Worm (Caenorhabditis elegans): ENCODE data around the gene F54C9.11.

F54C9.11 gene

ce11 chrII:8577509-8578099 lies 7.3 kb downstream of the F54C9.11 start, which contains the start of gene F54C9.9 (continued):
- TF ChIP-seq Y53G8AR.9 (GFP tag; conservative IDR thresholded peaks at IDR 0.05) (peak; percentile 71), nhr-80 (tag; optimal IDR thresholded peaks at IDR 0.05) (no peak), madf-8 (GFP tag; conservative IDR thresholded peaks at IDR 0.05) (peak; percentile 47), lsl-1 (GFP tag; optimal IDR thresholded peaks at IDR 0.05) (peak; percentile 50), hmg-1.2 (GFP tag; IDR thresholded peaks at IDR 0.05) (peak; percentile 32; the same call in 1 of the 2 replicates), attf-6 (GFP tag; IDR thresholded peaks at IDR 0.05) (peak; percentile 75), somi-1 (GFP tag; optimal IDR thresholded peaks at IDR 0.05) (no peak), ceh-40 (GFP tag; IDR thresholded peaks at IDR 0.05) (0 out of 2 replicates have a peak, but pooled peaks have one; percentile 2), athp-1 (tag; optimal IDR thresholded peaks at IDR 0.05) (peak; percentile 24), rpc-1 (optimal IDR thresholded peaks at IDR 0.05) (no peak), rpc-1 (tag; optimal IDR thresholded peaks at IDR 0.05) (peak; percentile 0), snpc-4 (GFP tag; optimal IDR thresholded peaks at IDR 0.05) (peak; percentile 44), snpc-4 (tag; optimal IDR thresholded peaks at IDR 0.05) (peak in 2 of 4 experiments; percentile 19 to 27), tbp1 (GFP tag; optimal IDR thresholded peaks at IDR 0.05) (peak; percentile 11), lin-26 (GFP tag; IDR thresholded peaks at IDR 0.05) (peak; percentile 73), F49E8.2 (tag; optimal IDR thresholded peaks at IDR 0.05; ENCODE audit: insufficient read depth) (peak; percentile 79), lin-35 (GFP tag; optimal IDR thresholded peaks at IDR 0.05) (peak in 1 of 3 experiments; percentile 41), Y79H2A.3 (GFP tag; conservative IDR thresholded peaks at IDR 0.05) (peak; percentile 87), pbrm-1 (GFP tag; IDR thresholded peaks at IDR 0.05) (0 out of 2 replicates have a peak, but pooled peaks have one; percentile 31), T26A5.8 (tag; optimal IDR thresholded peaks at IDR 0.05) (no peak), hsf-1 (GFP tag; IDR thresholded peaks at IDR 0.05) (0 out of 2 replicates have a peak, but pooled peaks have one; percentile 65), die-1 (tag; optimal IDR thresholded peaks at IDR 0.05) (peak; percentile 49), sdz-38 (tag; optimal IDR thresholded peaks at IDR 0.05) (no peak), C06A6.2 (GFP tag; conservative IDR thresholded peaks at IDR 0.05) (no peak), xnd-1 (tag; optimal IDR thresholded peaks at IDR 0.05) (peak; percentile 33), him-1 (tag; optimal IDR thresholded peaks at IDR 0.05) (peak; percentile 23), madf-10 (tag; optimal IDR thresholded peaks at IDR 0.05) (no peak), madf-3 (GFP tag; IDR thresholded peaks at IDR 0.05) (peak; percentile 74; the same call in 1 of the 2 replicates), unc-130 (GFP tag; optimal IDR thresholded peaks at IDR 0.05) (peak; percentile 49), hrde-1 (tag; optimal IDR thresholded peaks at IDR 0.05; ENCODE audit: borderline replicate concordance) (peak; percentile 46), Y95B8A.8 (GFP tag; IDR thresholded peaks at IDR 0.05) (peak; percentile 77), rcor-1 (GFP tag; IDR thresholded peaks at IDR 0.05) (peak; percentile 33; the same call in 1 of the 2 replicates), ama-1 (optimal IDR thresholded peaks at IDR 0.05) (no peak), ama-1 (GFP tag; optimal IDR thresholded peaks at IDR 0.05) (peak in 1 of 2 experiments; percentile 77), repo-1 (tag; optimal IDR thresholded peaks at IDR 0.05) (peak; percentile 17), egl-44 (GFP tag; IDR thresholded peaks at IDR 0.05) (no peak)

ce11 chrII:8575184-8575583 lies 9.7 kb downstream of the F54C9.11 start, which contains the start of gene puf-5:
Gene puf-5, plus strand, starts transcription at chrII:8575541.
- TF ChIP-seq lsl-1 (GFP tag; optimal IDR thresholded peaks at IDR 0.05) (peak; percentile 88), madf-8 (GFP tag; conservative IDR thresholded peaks at IDR 0.05) (peak; percentile 88), efl-1 (GFP tag; optimal IDR thresholded peaks at IDR 0.05) (peak; percentile 95), K11D2.4 (GFP tag; IDR thresholded peaks at IDR 0.05) (no peak), aptf-2 (GFP tag; conservative IDR thresholded peaks at IDR 0.05) (no peak), ceh-91 (GFP tag; IDR thresholded peaks at IDR 0.05) (peak; percentile 70), rcor-1 (GFP tag; IDR thresholded peaks at IDR 0.05) (no peak), tlf-1 (GFP tag; optimal IDR thresholded peaks at IDR 0.05) (peak; percentile 25), ztf-26 (tag; optimal IDR thresholded peaks at IDR 0.05) (no peak), tbp1 (GFP tag; optimal IDR thresholded peaks at IDR 0.05) (peak; percentile 15), T26A5.8 (tag; optimal IDR thresholded peaks at IDR 0.05) (no peak), bed-2 (GFP tag; IDR thresholded peaks at IDR 0.05) (no peak), aptf-3 (GFP tag; IDR thresholded peaks at IDR 0.05) (no peak), Y95B8A.8 (GFP tag; IDR thresholded peaks at IDR 0.05) (0 out of 2 replicates have a peak, but pooled peaks have one; percentile 56), snpc-4 (GFP tag; optimal IDR thresholded peaks at IDR 0.05) (peak; percentile 21), snpc-4 (tag; optimal IDR thresholded peaks at IDR 0.05) (peak in 1 of 4 experiments; percentile 22), D2030.7 (GFP tag; IDR thresholded peaks at IDR 0.05) (peak; percentile 79), snpc-1.3 (tag; optimal IDR thresholded peaks at IDR 0.05; ENCODE audit: insufficient read depth) (peak; percentile 17), madf-6 (GFP tag; IDR thresholded peaks at IDR 0.05) (peak; percentile 94), atf-7 (tag; optimal IDR thresholded peaks at IDR 0.05) (no peak)

Data from whole organism, young adult.